Fruit fly (Drosophila melanogaster) whole organism: ENCODE data around the gene CG16820.

Source experiments
- CG8478 ChIP-seq: fragments of >200 bp; optimal IDR thresholded peaks from 2 replicates; lab custom pipeline; 2018; ENCODE audit warnings: inconsistent platforms
- Dll ChIP-seq: fragments of >200 bp; optimal IDR thresholded peaks from 2 replicates; lab custom pipeline; 2017
- EcR ChIP-seq, 2 experiments: fragments of >200 bp; optimal IDR thresholded peaks; 2 replicates each; lab custom pipeline; 2017; ENCODE audit warnings: missing biosample characterization in 2 of 2, missing genetic modification characterization in 2 of 2, missing genetic modification reagents in 2 of 2
- pan ChIP-seq: fragments of >200 bp; optimal IDR thresholded peaks from 2 replicates; lab custom pipeline; 2017
- psq ChIP-seq: fragments of >200 bp; optimal IDR thresholded peaks from 2 replicates; lab custom pipeline; 2017
- usp ChIP-seq: fragments of >200 bp; optimal IDR thresholded peaks from 2 replicates; lab custom pipeline; 2017; ENCODE audit warnings: missing biosample characterization, missing genetic modification characterization, mixed read lengths

CG16820 gene

DNA sequence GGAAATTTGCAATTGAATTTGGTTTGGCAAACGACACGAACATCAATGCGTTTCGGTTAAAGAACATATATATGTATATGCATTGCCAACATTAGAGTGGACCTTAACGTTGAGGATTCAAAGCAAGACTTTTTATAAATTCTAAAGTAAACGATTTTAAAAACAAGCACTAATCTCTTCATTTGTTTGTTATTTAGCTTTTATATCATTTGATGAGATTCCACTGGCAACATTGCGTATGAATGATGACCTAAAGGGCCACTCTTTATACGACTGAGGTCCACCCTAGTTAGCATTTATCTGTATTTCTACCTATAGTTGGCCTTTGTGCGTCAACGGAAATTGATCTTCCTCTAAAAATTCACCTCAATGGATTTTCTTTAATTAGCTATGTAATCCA, 12.7 kb downstream of the CG16820 start:
- TF ChIP-seq usp (no peak), psq (lab: Kevin White, UChicago) (no peak), EcR (GFP tag; optimal IDR thresholded peaks at IDR 0.05; lab: Kevin White, UChicago) (no peak), CG8478 (lab: Kevin White, UChicago) (no peak), pan (no peak), Dll (no peak)

DNA sequence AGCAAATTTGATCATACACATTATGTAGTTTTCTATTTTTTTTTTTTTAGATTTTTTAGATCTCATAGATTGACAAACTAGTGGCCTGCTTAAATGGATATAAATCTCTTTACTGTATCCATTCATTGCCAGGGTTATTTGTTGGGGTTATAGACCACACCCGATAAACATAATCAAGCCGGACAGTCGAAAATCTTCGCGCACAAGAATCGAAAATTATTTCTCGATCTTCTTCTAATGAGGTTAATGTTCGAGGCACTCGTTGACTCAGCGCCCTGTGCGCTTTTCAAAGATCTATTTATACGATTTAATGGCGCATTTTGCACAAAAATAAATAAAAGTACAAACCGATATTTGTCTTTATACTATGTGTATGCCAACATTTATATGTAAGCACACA, 13.6 kb downstream of the CG16820 start, which contains the start of gene CG31730:
TSS of gene CG31730 (minus strand) at position 101 of the 400 bp plus-strand sequence.
- TF ChIP-seq psq (lab: Kevin White, UChicago) (no peak), pan (no peak), Dll (no peak), EcR (GFP tag; optimal IDR thresholded peaks at IDR 0.05; lab: Kevin White, UChicago) (no peak), CG8478 (lab: Kevin White, UChicago) (no peak), usp (no peak)

DNA sequence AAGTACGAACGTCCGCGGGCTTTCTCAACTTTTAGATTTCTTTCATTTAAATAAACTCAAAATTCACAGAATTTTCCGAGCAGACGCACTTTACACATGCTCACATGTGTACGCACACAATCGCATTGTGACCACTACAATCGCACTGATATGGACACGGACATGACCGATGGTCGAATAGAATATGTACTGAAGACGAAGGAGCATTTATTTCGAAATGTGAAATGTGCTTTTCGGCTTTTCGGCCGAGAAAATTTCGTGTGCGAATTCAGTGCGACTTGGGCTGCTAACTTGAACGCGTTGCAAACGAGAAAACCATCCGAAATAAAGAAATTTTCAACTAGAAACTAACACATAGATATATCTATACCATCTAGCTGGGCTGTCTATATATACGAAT, 14.7 kb downstream of the CG16820 start, which contains the start of gene CG44085:
TSS of gene CG44085 (plus strand) at position 269 of the 400 bp plus-strand sequence.
- TF ChIP-seq psq (lab: Kevin White, UChicago) (no peak), Dll (no peak), usp (no peak), CG8478 (lab: Kevin White, UChicago) (no peak)

DNA sequence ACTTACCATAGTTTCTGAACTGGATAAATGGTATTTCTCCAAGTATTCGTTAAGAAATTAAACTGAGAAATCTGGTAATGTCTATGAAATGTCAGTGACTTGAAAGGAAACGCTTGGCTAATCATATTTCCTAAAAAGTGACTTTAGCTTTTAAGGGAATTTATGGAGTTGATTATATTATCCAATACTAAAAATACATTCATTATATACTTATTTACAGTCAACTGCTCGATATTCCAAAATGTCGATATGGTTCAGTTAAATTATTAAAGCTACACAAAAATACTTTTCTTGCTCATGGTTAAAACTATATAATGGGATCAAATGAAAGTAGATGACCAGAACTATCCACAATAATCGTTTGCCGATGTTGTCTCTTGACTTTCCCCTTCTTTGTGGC, 19.7 kb downstream of the CG16820 start, which contains the start of gene CG31848:
TSS of gene CG31848 (minus strand) at position 101 of the 400 bp plus-strand sequence.
- no peak for TF ChIP-seq EcR (GFP tag; optimal IDR thresholded peaks at IDR 0.05; lab: Kevin White, UChicago)
- no peak for TF ChIP-seq Dll
- no peak for TF ChIP-seq psq (lab: Kevin White, UChicago)
- no peak for TF ChIP-seq CG8478 (lab: Kevin White, UChicago)
- TF ChIP-seq usp = no peak
- no peak for TF ChIP-seq pan

DNA sequence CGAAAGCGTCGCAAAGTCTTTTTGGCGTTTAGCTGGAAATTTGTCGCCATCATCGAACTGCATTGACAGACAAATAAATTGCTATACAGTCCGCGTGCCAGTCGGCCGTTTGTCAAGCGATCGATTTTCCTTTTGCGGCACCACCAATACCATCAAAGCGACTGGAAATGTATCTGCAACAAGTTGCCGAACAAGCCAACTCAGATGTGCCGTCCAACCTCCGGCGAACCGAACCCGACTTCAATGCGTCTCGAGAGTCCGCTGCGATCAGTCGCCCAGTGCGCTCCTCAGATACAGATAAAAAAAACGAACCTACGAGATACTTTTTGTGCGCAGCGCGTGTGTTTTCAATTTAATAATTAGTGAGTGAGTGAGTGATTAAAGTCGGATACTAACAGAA, 20.6 kb downstream of the CG16820 start:
- TF ChIP-seq usp = no peak
- no peak for TF ChIP-seq CG8478 (lab: Kevin White, UChicago)
- no peak for TF ChIP-seq Dll

DNA sequence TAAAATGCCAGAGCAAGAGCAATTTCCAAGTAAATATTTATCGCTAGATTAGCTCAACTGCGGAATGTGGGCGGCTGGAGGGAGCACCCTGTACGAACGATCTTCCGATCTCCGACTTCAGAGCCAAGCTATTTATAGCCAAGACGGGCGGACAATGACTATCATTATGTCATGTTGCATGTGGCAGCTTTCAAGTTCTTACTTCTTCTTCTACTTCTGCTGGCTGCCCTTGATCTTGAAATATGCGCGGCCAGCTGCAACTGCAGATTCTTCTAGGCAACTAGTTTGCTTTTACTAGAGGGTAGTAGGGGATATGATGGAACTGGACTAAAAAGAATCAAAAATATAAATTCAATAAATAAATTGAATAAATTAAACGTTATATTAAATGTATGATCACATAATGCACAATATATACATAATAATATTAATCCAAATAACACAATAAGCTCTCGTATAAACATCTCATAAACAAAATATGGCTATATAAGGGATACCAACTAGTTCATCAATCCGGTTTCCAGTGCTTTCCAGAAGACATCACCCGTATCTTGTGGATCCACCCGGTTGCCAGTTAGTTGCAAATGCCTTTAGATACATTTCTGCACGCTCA, 22.1 kb downstream of the CG16820 start:
- no peak for TF ChIP-seq usp
- no peak for TF ChIP-seq psq (lab: Kevin White, UChicago)
- no peak for TF ChIP-seq Dll
- no peak for TF ChIP-seq pan
- no peak for TF ChIP-seq EcR (GFP tag; optimal IDR thresholded peaks at IDR 0.05; lab: Kevin White, UChicago)
- no peak for TF ChIP-seq CG8478 (lab: Kevin White, UChicago)

DNA sequence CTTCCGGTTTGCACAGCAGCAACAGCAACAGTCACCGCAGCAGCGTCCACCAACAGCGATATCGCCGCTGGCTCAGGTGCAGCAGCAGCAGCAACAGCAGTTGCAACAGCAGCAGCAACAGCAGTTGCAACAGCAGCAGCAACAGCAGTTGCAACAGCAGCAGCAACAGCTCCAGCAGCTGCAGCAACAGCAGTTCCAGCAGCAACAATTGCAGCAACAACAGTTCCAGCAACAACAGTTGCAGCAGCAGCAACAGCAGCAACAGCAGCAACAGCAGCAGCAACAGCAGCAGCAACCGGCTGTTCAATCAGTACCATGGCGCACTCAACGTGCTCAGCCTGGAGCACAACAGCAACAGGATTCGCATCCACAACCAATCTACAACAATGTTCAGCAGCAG, 26.5 kb downstream of the CG16820 start:
- no peak for TF ChIP-seq CG8478 (lab: Kevin White, UChicago)
- TF ChIP-seq Dll = no peak
- TF ChIP-seq psq (lab: Kevin White, UChicago) = no peak
- no peak for TF ChIP-seq pan

DNA sequence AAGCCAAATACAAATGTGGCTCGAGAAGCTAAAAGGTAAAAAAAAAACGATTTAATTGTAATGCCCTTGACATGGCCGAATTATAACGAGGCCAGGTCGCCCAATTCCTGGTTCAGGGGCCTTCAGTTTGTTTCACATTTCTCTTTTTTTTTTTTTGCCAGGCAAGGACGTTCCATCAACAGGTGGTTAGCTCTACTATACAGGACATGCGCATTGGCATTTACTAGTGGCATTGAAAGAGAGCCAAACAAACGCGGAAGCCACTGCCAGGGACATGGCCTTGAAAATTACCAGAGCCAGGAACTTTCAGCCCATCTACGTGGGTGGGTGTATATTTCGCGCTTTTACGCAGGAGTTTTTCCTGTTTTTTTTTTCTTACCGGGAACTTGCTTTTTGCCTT, 39.8 kb downstream of the CG16820 start:
- no peak for TF ChIP-seq CG8478 (lab: Kevin White, UChicago)
- TF ChIP-seq usp = no peak
- no peak for TF ChIP-seq psq (lab: Kevin White, UChicago)
- no peak for TF ChIP-seq EcR (GFP tag; optimal IDR thresholded peaks at IDR 0.05; lab: Kevin White, UChicago)
- no peak for TF ChIP-seq pan
- no peak for TF ChIP-seq Dll

DNA sequence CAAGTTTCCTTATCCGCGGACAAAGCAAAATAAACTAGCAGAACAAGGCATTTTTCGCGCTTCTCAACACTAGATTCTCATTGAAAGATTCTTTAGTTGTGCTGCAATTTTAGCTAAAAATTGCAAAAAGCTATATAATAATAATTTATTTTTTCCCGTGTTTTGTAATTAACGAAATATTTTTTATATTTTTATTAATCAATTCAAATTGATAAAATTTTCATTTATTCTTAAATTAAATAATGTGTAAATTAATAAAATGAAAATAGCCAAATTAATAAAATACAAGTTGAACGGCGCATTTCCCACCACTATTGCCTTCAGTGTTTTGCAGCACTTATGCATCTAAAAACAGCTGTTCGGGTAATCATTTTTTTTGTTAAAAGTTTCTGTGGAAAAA, 40.4 kb downstream of the CG16820 start, which contains the start of the genes Drep4 and Uvrag:
TSS of gene Drep4 (minus strand) at position 7 of the 400 bp plus-strand sequence.
TSS of gene Uvrag (plus strand) at position 322 of the 400 bp plus-strand sequence.
- TF ChIP-seq CG8478 (lab: Kevin White, UChicago) (no peak), EcR (GFP tag; optimal IDR thresholded peaks at IDR 0.05; lab: Kevin White, UChicago) (no peak), usp (no peak), psq (lab: Kevin White, UChicago) (no peak), Dll (no peak), pan (no peak)

DNA sequence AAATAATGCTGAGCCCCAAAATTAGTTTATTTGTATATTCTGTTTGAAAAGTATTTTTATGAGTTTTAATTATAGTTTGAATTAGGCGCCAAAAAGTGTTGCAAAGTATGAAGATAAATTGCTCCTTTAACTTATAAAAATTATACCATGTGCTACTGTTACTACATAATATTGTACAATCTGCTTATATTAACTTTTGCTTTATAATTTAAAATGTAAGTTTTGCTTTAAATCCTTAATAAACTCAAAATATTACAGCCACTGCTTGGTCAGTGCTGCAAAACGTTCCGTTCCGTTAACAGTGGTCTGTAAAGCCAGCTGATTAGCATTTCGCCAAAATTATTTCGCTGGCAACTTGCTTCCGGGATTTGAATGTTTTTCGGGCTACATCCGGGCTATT, 43.7 kb downstream of the CG16820 start, which contains the start of gene CG31729:
TSS of gene CG31729 (plus strand) at position 309 of the 400 bp plus-strand sequence.
- TF ChIP-seq psq (lab: Kevin White, UChicago) (no peak), usp (no peak), EcR (GFP tag; optimal IDR thresholded peaks at IDR 0.05; lab: Kevin White, UChicago) (no peak), CG8478 (lab: Kevin White, UChicago) (no peak)

DNA sequence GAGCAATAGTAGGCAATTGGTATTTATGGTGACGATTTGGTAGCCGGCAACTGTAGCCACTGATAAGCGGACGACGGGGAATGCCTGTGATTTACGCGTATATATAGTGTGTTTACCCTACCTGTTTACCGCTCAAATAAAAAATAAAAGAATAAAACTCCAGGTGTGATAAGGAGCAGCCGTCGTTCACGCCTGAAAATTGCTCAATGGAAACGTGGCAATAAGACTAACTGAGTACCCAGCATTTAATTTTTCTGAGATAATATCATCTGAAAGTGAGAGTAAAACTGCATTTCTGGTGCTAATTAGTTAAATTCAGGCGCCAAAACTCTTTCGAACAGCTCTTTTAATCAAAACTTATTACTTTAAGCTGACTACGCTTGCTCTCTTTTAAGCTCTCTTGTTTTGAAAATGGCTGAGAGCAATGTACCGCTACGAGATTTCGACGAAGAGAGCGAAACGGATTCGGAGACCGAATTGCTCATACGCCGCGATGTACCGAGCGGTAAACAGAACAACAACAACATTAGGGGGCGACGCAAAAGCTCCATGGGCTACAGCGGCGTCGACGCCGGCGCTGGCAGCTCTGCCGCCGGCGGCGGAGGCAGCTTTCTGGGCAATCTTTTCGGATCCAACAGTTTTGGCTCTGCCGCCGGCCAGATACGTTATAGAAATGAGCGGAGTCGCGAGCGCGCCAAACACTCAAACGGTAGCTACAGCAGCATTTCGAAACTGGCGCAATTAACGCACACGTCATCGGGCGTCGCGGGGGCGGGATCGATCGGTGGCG, 44.4 kb downstream of the CG16820 start:
- no peak for TF ChIP-seq usp
- TF ChIP-seq Dll = peak; percentile 57
- TF ChIP-seq pan = no peak

DNA sequence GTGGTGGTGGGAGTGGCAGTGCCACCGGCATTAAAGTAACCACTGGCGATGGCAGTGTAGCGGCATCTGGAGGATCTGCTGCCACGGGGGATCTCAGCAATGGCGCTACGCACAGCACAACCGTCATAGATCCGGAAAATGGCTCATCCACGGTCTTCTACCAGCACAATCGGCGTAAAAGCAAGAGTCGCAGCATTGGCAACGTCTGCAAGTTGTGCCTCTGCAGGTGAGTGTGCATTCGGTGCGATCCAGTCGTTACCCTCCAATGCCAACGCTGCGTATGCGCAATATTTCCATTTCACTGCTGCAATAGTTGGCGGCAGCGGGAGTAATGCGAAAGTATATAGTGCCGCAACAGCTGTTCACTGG, 45.0 kb downstream of the CG16820 start:
- TF ChIP-seq CG8478 (lab: Kevin White, UChicago) (no peak), psq (lab: Kevin White, UChicago) (no peak), usp (no peak), EcR (GFP tag; optimal IDR thresholded peaks at IDR 0.05; lab: Kevin White, UChicago) (no peak), Dll (no peak), pan (no peak)

DNA sequence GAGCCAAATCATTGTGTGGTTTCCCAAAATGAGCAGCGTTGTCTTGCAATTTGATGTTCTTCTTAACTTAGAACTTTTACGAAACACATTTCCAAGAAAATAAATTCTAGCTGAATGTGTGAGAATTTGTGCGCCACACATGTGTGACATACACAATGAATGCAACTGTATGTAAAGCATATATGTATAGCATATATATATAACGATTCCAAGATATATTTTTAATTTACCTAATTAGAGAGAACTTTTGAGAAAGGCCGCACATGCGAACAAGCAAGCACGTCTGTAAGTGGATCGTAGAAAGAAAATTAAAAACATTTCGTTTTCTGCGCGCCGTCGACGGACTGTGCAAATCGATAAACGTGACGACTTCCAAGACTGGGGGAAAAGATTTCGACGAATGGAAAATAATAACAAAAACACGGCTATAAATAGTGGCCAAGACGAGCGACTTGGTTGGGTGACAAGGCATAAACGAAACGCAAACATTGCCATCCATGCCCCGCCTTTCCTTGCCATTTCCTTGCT, 46.0 kb downstream of the CG16820 start:
- TF ChIP-seq pan (no peak), Dll (no peak), usp (no peak), psq (lab: Kevin White, UChicago) (no peak), CG8478 (lab: Kevin White, UChicago) (no peak), EcR (GFP tag; optimal IDR thresholded peaks at IDR 0.05; lab: Kevin White, UChicago) (no peak)
